Worm (Caenorhabditis elegans): ENCODE results near the gene srw-24.
"Not testable (repeated sequence)": the region's sequence is repeated elsewhere in the genome, so short reads cannot be mapped to it uniquely, and the experiment has no call there.

The srw-24 gene

ce11 chrV:15215175-15215574, 8.6 kb upstream of the srw-24 start, which contains the start of gene sri-26:
sri-26 (plus strand) TSS chrV:15215475.
- not testable (repeated sequence) for TF ChIP-seq nhr-237 (tag; optimal IDR thresholded peaks at IDR 0.05); ets-5 (GFP tag; IDR thresholded peaks at IDR 0.05); mep-1 (tag; optimal IDR thresholded peaks at IDR 0.05)

ce11 chrV:15216705-15217104, 7.1 kb upstream of the srw-24 start, which contains the start of gene sri-25:
sri-25 (plus strand) TSS chrV:15217005.
- TF ChIP-seq xbp-1 (tag; optimal IDR thresholded peaks at IDR 0.05): no peak
- TF ChIP-seq dpl-1 (GFP tag; optimal IDR thresholded peaks at IDR 0.05): no peak
- TF ChIP-seq lin-35 (GFP tag; optimal IDR thresholded peaks at IDR 0.05): no peak
- no peak for TF ChIP-seq mab-9 (GFP tag; IDR thresholded peaks at IDR 0.05)
- no peak for TF ChIP-seq isw-1 (GFP tag; IDR thresholded peaks at IDR 0.05)
- no peak for TF ChIP-seq unc-98 (GFP tag; IDR thresholded peaks at IDR 0.05)
- TF ChIP-seq ceh-8 (GFP tag; optimal IDR thresholded peaks at IDR 0.05): no peak
- TF ChIP-seq ces-1 (GFP tag; optimal IDR thresholded peaks at IDR 0.05): no peak
- no peak for TF ChIP-seq efl-1 (optimal IDR thresholded peaks at IDR 0.05)
- no peak for TF ChIP-seq efl-1 (GFP tag; optimal IDR thresholded peaks at IDR 0.05 in 1 of 2)
- TF ChIP-seq unc-62 (GFP tag; optimal IDR thresholded peaks at IDR 0.05): no peak
- TF ChIP-seq pax-3 (tag; optimal IDR thresholded peaks at IDR 0.05): no peak
- no peak for TF ChIP-seq nhr-71 (tag; optimal IDR thresholded peaks at IDR 0.05)
- TF ChIP-seq nhr-84 (tag; optimal IDR thresholded peaks at IDR 0.05): no peak
- TF ChIP-seq C16A3.4 (tag; optimal IDR thresholded peaks at IDR 0.05): no peak

ce11 chrV:15221330-15221729, 2.4 kb upstream of the srw-24 start, which contains the start of gene irld-25:
irld-25 (plus strand) TSS chrV:15221630.
- no peak for TF ChIP-seq mep-1 (tag; optimal IDR thresholded peaks at IDR 0.05)
- no peak for TF ChIP-seq Y116A8C.19 (tag; optimal IDR thresholded peaks at IDR 0.05; ENCODE audit: borderline replicate concordance)
- TF ChIP-seq nhr-28 (tag; optimal IDR thresholded peaks at IDR 0.05): no peak
- TF ChIP-seq nhr-76 (tag; optimal IDR thresholded peaks at IDR 0.05): no peak
- no peak for TF ChIP-seq blmp-1 (tag; optimal IDR thresholded peaks at IDR 0.05)
- no peak for TF ChIP-seq hlh-17 (GFP tag; optimal IDR thresholded peaks at IDR 0.05; ENCODE audit: borderline replicate concordance)
- TF ChIP-seq dsc-1 (tag; optimal IDR thresholded peaks at IDR 0.05): no peak
- no peak for TF ChIP-seq efl-1 (optimal IDR thresholded peaks at IDR 0.05)
- no peak for TF ChIP-seq efl-1 (GFP tag; optimal IDR thresholded peaks at IDR 0.05 in 1 of 2)
- no peak for TF ChIP-seq swsn-7 (tag; optimal IDR thresholded peaks at IDR 0.05)
- TF ChIP-seq isw-1 (GFP tag; IDR thresholded peaks at IDR 0.05): no peak
- no peak for TF ChIP-seq C16A3.4 (tag; optimal IDR thresholded peaks at IDR 0.05)
- no peak for TF ChIP-seq snpc-4 (tag; optimal IDR thresholded peaks at IDR 0.05)
- no peak for TF ChIP-seq nhr-90 (tag; optimal IDR thresholded peaks at IDR 0.05; ENCODE audit: poor library complexity)
- no peak for TF ChIP-seq nhr-12 (tag; optimal IDR thresholded peaks at IDR 0.05)
- no peak for TF ChIP-seq zag-1 (tag; optimal IDR thresholded peaks at IDR 0.05)
- no peak for TF ChIP-seq C34B4.2 (tag; optimal IDR thresholded peaks at IDR 0.05)

DNA sequence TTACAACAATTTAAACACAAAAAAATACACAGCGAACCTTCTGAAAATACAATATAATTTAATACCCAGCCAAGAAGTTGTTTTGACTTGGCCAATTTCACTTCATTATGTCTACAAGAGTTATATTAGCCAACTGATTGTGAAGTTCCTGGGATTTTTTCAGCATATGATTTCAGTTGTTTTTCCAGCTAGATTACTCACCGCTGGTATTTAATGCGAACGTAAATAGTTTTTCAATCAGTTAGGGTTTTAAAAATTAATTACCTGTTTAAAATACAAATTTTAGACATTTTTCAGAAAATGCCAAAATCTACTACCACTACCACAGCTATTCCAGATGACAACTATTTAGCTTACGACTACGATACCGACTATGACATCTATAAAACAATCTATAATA, 1.9 kb downstream of the srw-24 start, which contains the start of gene srw-14:
Gene srw-14 (plus strand): TSS at position 301 of the 400 bp plus-strand sequence.
- TF ChIP-seq ets-5 (GFP tag; IDR thresholded peaks at IDR 0.05): no peak

DNA sequence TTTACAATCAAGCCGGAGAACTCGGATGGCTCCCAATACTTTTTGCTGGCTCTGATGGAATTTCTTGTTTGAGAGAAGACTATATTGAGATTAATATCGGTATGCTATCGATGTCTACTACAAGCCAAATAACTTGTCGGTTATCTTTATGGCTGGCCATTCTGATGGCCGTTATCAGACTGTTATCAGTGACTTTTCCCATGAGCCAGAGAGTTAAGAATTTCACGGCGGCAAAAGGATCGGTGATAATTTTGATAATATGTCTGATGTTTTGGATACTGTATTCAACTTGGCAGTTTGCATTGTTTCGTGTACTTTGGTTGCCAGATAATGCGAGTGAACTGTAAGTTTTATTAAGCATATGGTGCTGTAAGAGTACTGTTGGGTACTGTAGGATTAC, 2.4 kb downstream of the srw-24 start:
- TF ChIP-seq elt-2 (tag; optimal IDR thresholded peaks at IDR 0.05) (peak; percentile 79), nhr-84 (tag; optimal IDR thresholded peaks at IDR 0.05) (no peak), nhr-76 (tag; optimal IDR thresholded peaks at IDR 0.05) (no peak), nhr-12 (tag; optimal IDR thresholded peaks at IDR 0.05) (no peak), elt-3 (tag; optimal IDR thresholded peaks at IDR 0.05) (no peak), mep-1 (tag; optimal IDR thresholded peaks at IDR 0.05) (no peak), lin-35 (GFP tag; optimal IDR thresholded peaks at IDR 0.05) (no peak), tlp-1 (tag; optimal IDR thresholded peaks at IDR 0.05) (peak; percentile 45)
